Fruit fly (Drosophila melanogaster) whole organism, embryonic: ENCODE measurements around the gene CG11726.

Experiments used
- CG18619 ChIP-seq: fragments of 200-800 bp; sonication (Bioruptor generic); optimal IDR thresholded peaks from 3 replicates; lab custom pipeline; 2017; ENCODE audit warnings: missing biosample characterization, mild to moderate bottlenecking, missing genetic modification characterization
- CG31388 ChIP-seq: fragments of 200-800 bp; sonication (Bioruptor generic); optimal IDR thresholded peaks from 2 replicates; lab custom pipeline; 2016; ENCODE audit warnings: missing biosample characterization, missing genetic modification characterization
- CG5953 ChIP-seq: fragments of 200-800 bp; sonication (Bioruptor generic); IDR thresholded peaks from 2 replicates; pipeline ENCODE4 v1.3.6; 2022; ENCODE audit warnings: missing biosample characterization, missing genetic modification characterization
- Drgx ChIP-seq: fragments of 200-800 bp; sonication (Bioruptor generic); IDR thresholded peaks from 2 replicates; pipeline ENCODE4 v1.3.6; 2022; ENCODE audit warnings: missing biosample characterization, missing genetic modification characterization
- Gug ChIP-seq: fragments of 200-800 bp; sonication (Bioruptor generic); IDR thresholded peaks from 4 replicates; pipeline ENCODE4 v1.3.6; 2022; ENCODE audit warnings: missing biosample characterization, missing genetic modification characterization
- Usf ChIP-seq: fragments of 200-800 bp; sonication (Bioruptor generic); optimal IDR thresholded peaks from 2 replicates; lab custom pipeline; 2017; ENCODE audit warnings: missing genotype, missing biosample characterization, missing genetic modification characterization
- croc ChIP-seq: fragments of 200-800 bp; sonication (Bioruptor generic); conservative IDR thresholded peaks from 3 replicates; pipeline ENCODE4 v1.3.6; 2022; ENCODE audit warnings: missing biosample characterization, missing genetic modification characterization
- dmrt99B ChIP-seq: fragments of 200-800 bp; sonication (Bioruptor generic); optimal IDR thresholded peaks from 2 replicates; lab custom pipeline; 2018; ENCODE audit warnings: missing biosample characterization, mild to moderate bottlenecking, missing genetic modification characterization, moderate library complexity
- unpg ChIP-seq: fragments of 200-800 bp; sonication (Bioruptor generic); optimal IDR thresholded peaks from 3 replicates; lab custom pipeline; 2018; ENCODE audit warnings: missing biosample characterization, mild to moderate bottlenecking, missing genetic modification characterization, moderate library complexity

- TF ChIP-seq Drgx (peak; percentile 81), CG31388 (GFP tag; lab: Kevin White, UChicago) (no peak), CG5953 (GFP tag; lab: Robert Waterston, UW) (0 out of 2 replicates have a peak, but pooled peaks have one; percentile 4), dmrt99B (tag; lab: Kevin White, UChicago) (peak; percentile 52), CG18619 (GFP tag; lab: Kevin White, UChicago) (peak; percentile 60), unpg (GFP tag; lab: Kevin White, UChicago) (peak; percentile 15), Usf (GFP tag; lab: Kevin White, UChicago) (no peak), croc (GFP tag; lab: Robert Waterston, UW) (no peak), Gug (GFP tag; lab: Robert Waterston, UW) (peak; percentile 40; the same call in 1 of the 4 replicates)
Measured at dm6 chr3L:11350680-11351665, 43.5 kb upstream of the CG11726 start.
